Worm (Caenorhabditis elegans): ENCODE measurements around the gene W06G6.2.

ce11 chrV:16672198-16672597 lies 43.1 kb downstream of the W06G6.2 start, which contains the start of gene F14F8.8:
- TF ChIP-seq mep-1 (tag; optimal IDR thresholded peaks at IDR 0.05) (no peak), snpc-4 (tag; optimal IDR thresholded peaks at IDR 0.05) (no peak), F26F4.8 (GFP tag; conservative IDR thresholded peaks at IDR 0.05) (no peak), mdl-1 (tag; optimal IDR thresholded peaks at IDR 0.05) (no peak)
